Worm (Caenorhabditis elegans): ENCODE data around the gene T01E8.8.

- TF ChIP-seq F13C5.2 (tag; optimal IDR thresholded peaks at IDR 0.05) (no peak), ama-1 (optimal IDR thresholded peaks at IDR 0.05) (no peak), hnd-1 (tag; optimal IDR thresholded peaks at IDR 0.05) (no peak), tbx-37 (GFP tag; conservative IDR thresholded peaks at IDR 0.05) (no peak), B0310.2 (tag; optimal IDR thresholded peaks at IDR 0.05) (no peak), scrt-1 (GFP tag; IDR thresholded peaks at IDR 0.05) (no peak), hmbx-1 (tag; optimal IDR thresholded peaks at IDR 0.05) (no peak), ceh-36 (tag; optimal IDR thresholded peaks at IDR 0.05) (no peak), hmg-4 (GFP tag; optimal IDR thresholded peaks at IDR 0.05) (no peak), ceh-13 (GFP tag; optimal IDR thresholded peaks at IDR 0.05) (no peak), tbx-11 (GFP tag; IDR thresholded peaks at IDR 0.05) (no peak), tra-4 (tag; optimal IDR thresholded peaks at IDR 0.05) (no peak)
Measured at ce11 chrII:10206425-10206824, 24.6 kb upstream of the T01E8.8 start, which contains the start of gene T01E8.1.

Measured in whole organism, early embryonic.